Worm (Caenorhabditis elegans) whole organism, late embryonic: ENCODE measurements around the gene men-1.

Experiments used
- C08G9.2 ChIP-seq: sonication (generic microtip); optimal IDR thresholded peaks from 2 replicates; lab custom pipeline; 2016; ENCODE audit warnings: mild to moderate bottlenecking, missing genetic modification characterization, moderate library complexity, missing compliant biosample characterization
- C38D4.7 ChIP-seq: fragments of 200-800 bp; sonication (Bioruptor generic); optimal IDR thresholded peaks from 2 replicates; lab custom pipeline; 2018; ENCODE audit warnings: mild to moderate bottlenecking, missing genetic modification characterization, moderate library complexity, missing compliant biosample characterization
- K02D7.2 ChIP-seq: sonication (generic microtip); optimal IDR thresholded peaks from 2 replicates; lab custom pipeline; 2017; ENCODE audit warnings: mild to moderate bottlenecking, missing genetic modification characterization, missing compliant biosample characterization
- T23F11.4 ChIP-seq: fragments of 200-800 bp; sonication (Bioruptor generic); optimal IDR thresholded peaks from 2 replicates; lab custom pipeline; 2018; ENCODE audit warnings: mild to moderate bottlenecking, missing genetic modification characterization, missing compliant biosample characterization
- Y22D7AL.16 ChIP-seq: sonication (generic microtip); optimal IDR thresholded peaks from 2 replicates; lab custom pipeline; 2016; ENCODE audit warnings: missing genetic modification characterization, missing compliant biosample characterization
- ama-1 ChIP-seq: fragments of 150-350 bp; optimal IDR thresholded peaks from 2 replicates; lab custom pipeline; 2014
- ceh-14 ChIP-seq: sonication (generic microtip); optimal IDR thresholded peaks from 2 replicates; lab custom pipeline; 2016; ENCODE audit warnings: missing genotype, missing genetic modification characterization, missing compliant biosample characterization
- ceh-18 ChIP-seq: sonication (generic microtip); optimal IDR thresholded peaks from 2 replicates; lab custom pipeline; 2016; ENCODE audit warnings: missing genetic modification characterization, missing compliant biosample characterization
- ceh-19 ChIP-seq: fragments of 200-800 bp; sonication (Bioruptor generic); optimal IDR thresholded peaks from 2 replicates; lab custom pipeline; 2018; ENCODE audit warnings: mild to moderate bottlenecking, missing genetic modification characterization, missing compliant biosample characterization
- ceh-24 ChIP-seq: sonication (generic microtip); optimal IDR thresholded peaks from 2 replicates; lab custom pipeline; 2016; ENCODE audit warnings: mild to moderate bottlenecking, missing genetic modification characterization, missing compliant biosample characterization
- ceh-30 ChIP-seq: fragments of 150-350 bp; optimal IDR thresholded peaks from 2 replicates; lab custom pipeline; 2014; ENCODE audit warnings: missing biosample characterization, missing genetic modification characterization
- ceh-31 ChIP-seq: sonication (generic microtip); optimal IDR thresholded peaks from 2 replicates; lab custom pipeline; 2016; ENCODE audit warnings: missing genetic modification characterization, missing compliant biosample characterization
- ceh-34 ChIP-seq: sonication (generic microtip); optimal IDR thresholded peaks from 2 replicates; lab custom pipeline; 2016; ENCODE audit warnings: mild to moderate bottlenecking, missing genetic modification characterization, missing compliant biosample characterization
- ceh-45 ChIP-seq: fragments of 200-800 bp; sonication (Bioruptor generic); IDR thresholded peaks from 2 replicates; pipeline ENCODE4 v1.3.6; 2022; ENCODE audit warnings: missing genetic modification reagents, missing genetic modification characterization, missing compliant biosample characterization
- ceh-48 ChIP-seq: sonication (generic microtip); optimal IDR thresholded peaks from 2 replicates; lab custom pipeline; 2016; ENCODE audit warnings: missing genetic modification characterization, inconsistent platforms, missing compliant biosample characterization
- ceh-6 ChIP-seq: fragments of 200-800 bp; sonication (Bioruptor generic); optimal IDR thresholded peaks from 2 replicates; lab custom pipeline; 2018; ENCODE audit warnings: mild to moderate bottlenecking, missing genetic modification characterization, missing compliant biosample characterization
- ceh-9 ChIP-seq: sonication (generic microtip); optimal IDR thresholded peaks from 2 replicates; lab custom pipeline; 2016; ENCODE audit warnings: mild to moderate bottlenecking, missing genetic modification characterization, inconsistent platforms, missing compliant biosample characterization
- che-1 ChIP-seq: sonication (generic microtip); optimal IDR thresholded peaks from 2 replicates; lab custom pipeline; 2016; ENCODE audit warnings: mild to moderate bottlenecking, missing genetic modification characterization, missing compliant biosample characterization
- elt-2 ChIP-seq: sonication (generic microtip); optimal IDR thresholded peaks from 2 replicates; lab custom pipeline; 2016; ENCODE audit warnings: missing genetic modification reagents, missing genetic modification characterization, missing compliant biosample characterization
- ets-4 ChIP-seq: sonication (generic microtip); optimal IDR thresholded peaks from 2 replicates; lab custom pipeline; 2016; ENCODE audit warnings: missing genetic modification characterization, missing compliant biosample characterization
- fkh-10 ChIP-seq: fragments of 150-350 bp; optimal IDR thresholded peaks from 2 replicates; lab custom pipeline; 2014; ENCODE audit warnings: missing biosample characterization, missing genetic modification reagents, missing genetic modification characterization
- fkh-6 ChIP-seq: sonication (generic microtip); optimal IDR thresholded peaks from 2 replicates; lab custom pipeline; 2016; ENCODE audit warnings: missing genetic modification characterization, missing compliant biosample characterization
- gmeb-2 ChIP-seq: sonication (generic microtip); optimal IDR thresholded peaks from 2 replicates; lab custom pipeline; 2016; ENCODE audit warnings: missing genetic modification characterization, inconsistent platforms, missing compliant biosample characterization
- hlh-13 ChIP-seq: fragments of 200-800 bp; sonication (Bioruptor generic); optimal IDR thresholded peaks from 2 replicates; lab custom pipeline; 2018; ENCODE audit warnings: mild to moderate bottlenecking, missing genetic modification characterization, missing compliant biosample characterization
- hlh-15 ChIP-seq: sonication (generic microtip); optimal IDR thresholded peaks from 2 replicates; lab custom pipeline; 2016; ENCODE audit warnings: missing genetic modification characterization, missing compliant biosample characterization
- hlh-6 ChIP-seq: sonication (generic microtip); optimal IDR thresholded peaks from 2 replicates; lab custom pipeline; 2016; ENCODE audit warnings: missing genotype, missing genetic modification characterization, missing compliant biosample characterization
- hlh-8 ChIP-seq: sonication (generic microtip); optimal IDR thresholded peaks from 2 replicates; lab custom pipeline; 2016; ENCODE audit warnings: missing genotype, missing genetic modification characterization, missing compliant biosample characterization
- lim-6 ChIP-seq: sonication (generic microtip); optimal IDR thresholded peaks from 2 replicates; lab custom pipeline; 2016; ENCODE audit warnings: missing genetic modification characterization, missing compliant biosample characterization
- lin-11 ChIP-seq: fragments of 200-800 bp; sonication (Bioruptor generic); optimal IDR thresholded peaks from 2 replicates; lab custom pipeline; 2018; ENCODE audit warnings: mild to moderate bottlenecking, missing genetic modification characterization, missing compliant biosample characterization
- madf-2 ChIP-seq: sonication (generic microtip); optimal IDR thresholded peaks from 2 replicates; lab custom pipeline; 2017; ENCODE audit warnings: missing genetic modification characterization, missing compliant biosample characterization
- mec-3 ChIP-seq: sonication (generic microtip); optimal IDR thresholded peaks from 2 replicates; lab custom pipeline; 2016; ENCODE audit warnings: borderline replicate concordance, missing genetic modification characterization, missing compliant biosample characterization
- nfya-1 ChIP-seq: sonication (generic microtip); optimal IDR thresholded peaks from 2 replicates; lab custom pipeline; 2017; ENCODE audit warnings: missing genetic modification characterization, mild to moderate bottlenecking, missing compliant biosample characterization, antibody characterized with exemption, moderate library complexity
- nhr-11 ChIP-seq: fragments of 150-350 bp; optimal IDR thresholded peaks from 2 replicates; lab custom pipeline; 2014; ENCODE audit warnings: missing biosample characterization, missing genetic modification characterization
- npax-4 ChIP-seq: sonication (generic microtip); optimal IDR thresholded peaks from 2 replicates; lab custom pipeline; 2016; ENCODE audit warnings: missing genetic modification characterization, missing compliant biosample characterization
- odd-2 ChIP-seq: sonication (generic microtip); optimal IDR thresholded peaks from 2 replicates; lab custom pipeline; 2017; ENCODE audit warnings: antibody characterized with exemption, mild to moderate bottlenecking, missing genetic modification characterization, missing compliant biosample characterization
- pag-3 ChIP-seq: sonication (generic microtip); optimal IDR thresholded peaks from 2 replicates; lab custom pipeline; 2016; ENCODE audit warnings: missing compliant biosample characterization, missing genetic modification characterization, borderline replicate concordance
- pat-9 ChIP-seq: fragments of 200-800 bp; sonication (Bioruptor generic); optimal IDR thresholded peaks from 2 replicates; lab custom pipeline; 2018; ENCODE audit warnings: mild to moderate bottlenecking, missing genetic modification characterization, moderate library complexity, missing compliant biosample characterization
- pha-2 ChIP-seq: sonication (generic microtip); optimal IDR thresholded peaks from 2 replicates; lab custom pipeline; 2017; ENCODE audit warnings: mild to moderate bottlenecking, missing genetic modification characterization, missing compliant biosample characterization
- pqm-1 ChIP-seq: sonication (generic microtip); optimal IDR thresholded peaks from 2 replicates; lab custom pipeline; 2016; ENCODE audit warnings: missing genetic modification characterization, missing compliant biosample characterization
- ref-2 ChIP-seq: sonication (generic microtip); optimal IDR thresholded peaks from 2 replicates; lab custom pipeline; 2016; ENCODE audit warnings: missing genetic modification characterization, missing compliant biosample characterization
- rnt-1 ChIP-seq: sonication (generic microtip); optimal IDR thresholded peaks from 2 replicates; lab custom pipeline; 2016; ENCODE audit warnings: missing genetic modification characterization, missing compliant biosample characterization
- sdc-2 ChIP-seq: sonication (generic microtip); optimal IDR thresholded peaks from 2 replicates; lab custom pipeline; 2016; ENCODE audit warnings: missing genotype, missing genetic modification characterization, missing compliant biosample characterization
- sox-4 ChIP-seq: sonication (generic microtip); optimal IDR thresholded peaks from 2 replicates; lab custom pipeline; 2017; ENCODE audit warnings: mild to moderate bottlenecking, missing genetic modification characterization, inconsistent platforms, missing compliant biosample characterization
- tbx-2 ChIP-seq: sonication (generic microtip); optimal IDR thresholded peaks from 2 replicates; lab custom pipeline; 2016; ENCODE audit warnings: missing genetic modification characterization, missing compliant biosample characterization
- tbx-7 ChIP-seq: sonication (generic microtip); optimal IDR thresholded peaks from 2 replicates; lab custom pipeline; 2016; ENCODE audit warnings: missing genotype, missing genetic modification characterization, missing compliant biosample characterization
- unc-42 ChIP-seq: sonication (generic microtip); optimal IDR thresholded peaks from 2 replicates; lab custom pipeline; 2016; ENCODE audit warnings: missing genotype, missing genetic modification characterization, missing compliant biosample characterization
- unc-55 ChIP-seq: sonication (generic microtip); optimal IDR thresholded peaks from 2 replicates; lab custom pipeline; 2017; ENCODE audit warnings: missing biosample characterization, missing genetic modification reagents, missing genetic modification characterization
- unc-86 ChIP-seq: sonication (generic microtip); optimal IDR thresholded peaks from 2 replicates; lab custom pipeline; 2016; ENCODE audit warnings: missing genetic modification characterization, missing compliant biosample characterization
- zip-5 ChIP-seq: sonication (generic microtip); optimal IDR thresholded peaks from 2 replicates; lab custom pipeline; 2016; ENCODE audit warnings: missing genetic modification characterization, missing compliant biosample characterization

The men-1 gene

DNA sequence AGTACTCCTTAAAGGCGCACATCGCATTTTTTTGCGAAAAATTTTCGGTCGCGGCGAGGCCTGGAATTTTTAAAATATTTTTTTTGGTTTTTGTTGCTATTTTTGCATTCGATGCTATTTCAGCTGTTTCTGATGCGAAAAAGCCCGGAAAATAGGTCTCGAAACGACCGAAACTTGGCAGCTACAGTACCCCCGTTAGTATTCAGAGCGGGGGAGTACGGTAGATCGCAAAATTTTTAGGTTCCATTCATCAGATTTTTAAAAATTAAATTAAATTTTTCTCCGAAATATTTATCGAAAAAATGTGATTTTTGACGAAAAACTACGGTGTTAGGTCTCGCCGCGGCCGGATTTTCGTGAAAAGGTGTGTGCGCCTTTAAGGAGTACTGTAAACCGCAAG lies 21.9 kb upstream of the men-1 start:
- TF ChIP-seq ceh-6 (GFP tag; lab: Kevin White, UChicago): no peak
- no peak for TF ChIP-seq nfya-1 (tag; lab: Kevin White, UChicago)
- no peak for TF ChIP-seq ama-1 (lab: Kevin White, UChicago)
- no peak for TF ChIP-seq odd-2 (tag; lab: Kevin White, UChicago)
- no peak for TF ChIP-seq pha-2 (tag; lab: Kevin White, UChicago)

DNA sequence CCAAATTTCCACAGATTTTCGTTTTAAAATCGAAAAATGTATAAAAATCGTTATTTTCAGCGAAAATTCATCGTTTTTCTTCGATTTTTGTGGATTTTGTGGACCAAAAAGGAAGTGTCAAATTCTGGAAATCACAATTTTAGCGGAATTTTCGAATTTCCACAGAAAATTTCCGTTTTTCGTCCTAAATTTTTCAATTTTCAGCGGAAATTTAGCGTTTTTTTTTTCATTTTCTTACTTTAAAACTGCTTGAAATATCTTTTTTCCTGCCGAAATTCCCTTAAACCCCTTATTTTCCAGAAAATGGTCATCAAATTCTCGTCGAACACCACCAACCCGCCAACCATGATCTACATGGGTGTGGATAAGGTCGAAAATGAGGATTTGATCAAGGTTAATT lies 18.1 kb upstream of the men-1 start, which contains the start of gene Y54G11A.2:
Gene Y54G11A.2 (plus strand): TSS at position 301 of the 400 bp plus-strand sequence.
- TF ChIP-seq lim-6 (no peak), unc-42 (tag; lab: Kevin White, UChicago) (no peak), ceh-48 (tag; lab: Kevin White, UChicago) (no peak), elt-2 (tag; lab: Kevin White, UChicago) (no peak)

DNA sequence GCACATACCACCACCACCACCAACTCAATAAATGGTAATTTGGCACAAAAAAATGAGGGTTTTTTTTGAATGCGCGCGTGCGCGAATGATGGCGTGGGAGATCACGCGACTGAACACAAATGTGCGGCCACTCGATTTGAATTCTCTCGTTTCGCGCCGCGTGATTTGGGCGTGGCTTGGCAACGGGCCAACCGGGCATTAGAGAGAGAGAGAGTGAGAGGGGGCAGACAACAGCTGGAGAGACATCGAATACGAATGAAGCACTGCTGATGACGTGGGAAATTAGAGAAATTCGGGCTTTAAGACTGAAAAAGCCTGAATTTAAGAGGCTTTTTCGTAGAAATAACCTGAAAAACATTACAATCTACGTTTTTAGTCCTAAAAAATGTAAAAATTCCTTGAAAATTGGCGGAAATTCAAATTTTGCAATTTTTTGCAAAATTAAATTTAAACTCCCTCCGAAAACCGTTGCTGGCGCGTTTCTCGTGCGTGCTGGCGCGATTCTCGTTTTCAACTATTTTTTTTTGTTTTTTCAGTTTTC lies 17.6 kb upstream of the men-1 start:
- peak; percentile 74 for TF ChIP-seq unc-55 (GFP tag; lab: Kevin White, UChicago)
- peak; percentile 10 for TF ChIP-seq tbx-7
- peak; percentile 72 for TF ChIP-seq ets-4 (tag; lab: Kevin White, UChicago)
- no peak for TF ChIP-seq ceh-30 (tag; lab: Kevin White, UChicago)
- TF ChIP-seq gmeb-2: no peak
- TF ChIP-seq madf-2: peak; percentile 99
- TF ChIP-seq hlh-15 (tag; lab: Kevin White, UChicago): peak; percentile 18
- TF ChIP-seq zip-5: no peak
- peak; percentile 67 for TF ChIP-seq pat-9 (tag; lab: Kevin White, UChicago)
- TF ChIP-seq ref-2 (tag; lab: Kevin White, UChicago): peak; percentile 88
- TF ChIP-seq npax-4 (tag; lab: Kevin White, UChicago): no peak
- peak; percentile 54 for TF ChIP-seq ceh-9 (tag; lab: Kevin White, UChicago)
- TF ChIP-seq K02D7.2 (tag; lab: Kevin White, UChicago): peak; percentile 38
- peak; percentile 37 for TF ChIP-seq hlh-6
- TF ChIP-seq unc-42 (tag; lab: Kevin White, UChicago): peak; percentile 85
- TF ChIP-seq C08G9.2: peak; percentile 61
- TF ChIP-seq ceh-24 (tag; lab: Kevin White, UChicago): no peak
- no peak for TF ChIP-seq mec-3
- TF ChIP-seq odd-2 (tag; lab: Kevin White, UChicago): no peak
- no peak for TF ChIP-seq nhr-11 (tag; lab: Kevin White, UChicago)
- peak; percentile 0 for TF ChIP-seq lin-11 (tag; lab: Kevin White, UChicago)
- peak; percentile 94 for TF ChIP-seq nfya-1 (tag; lab: Kevin White, UChicago)
- TF ChIP-seq Y22D7AL.16 (tag; lab: Kevin White, UChicago): peak; percentile 36
- peak; percentile 16 for TF ChIP-seq che-1 (tag; lab: Kevin White, UChicago)
- TF ChIP-seq fkh-6: peak; percentile 70
- peak; percentile 93 for TF ChIP-seq ceh-18 (tag; lab: Kevin White, UChicago)
- no peak for TF ChIP-seq hlh-13 (GFP tag; lab: Kevin White, UChicago)
- peak; percentile 74 for TF ChIP-seq ceh-19 (GFP tag; lab: Kevin White, UChicago)
- no peak for TF ChIP-seq lim-6
- peak; percentile 60 for TF ChIP-seq sdc-2 (tag; lab: Kevin White, UChicago)
- TF ChIP-seq pag-3 (tag; lab: Kevin White, UChicago): no peak
- peak; percentile 9 for TF ChIP-seq C38D4.7
- no peak for TF ChIP-seq unc-86 (tag; lab: Kevin White, UChicago)
- TF ChIP-seq ceh-14 (tag; lab: Kevin White, UChicago): peak; percentile 79
- TF ChIP-seq rnt-1 (tag; lab: Kevin White, UChicago): peak; percentile 85
- peak; percentile 52 for TF ChIP-seq hlh-8 (tag; lab: Kevin White, UChicago)
- no peak for TF ChIP-seq pqm-1
- TF ChIP-seq sox-4 (tag; lab: Kevin White, UChicago): peak; percentile 11
- TF ChIP-seq ceh-34 (tag; lab: Kevin White, UChicago): peak; percentile 88
- no peak for TF ChIP-seq ceh-45 (GFP tag; lab: Robert Waterston, UW)
- peak; percentile 26 for TF ChIP-seq T23F11.4
- TF ChIP-seq fkh-10 (GFP tag; lab: Kevin White, UChicago): no peak
- TF ChIP-seq ceh-31 (tag; lab: Kevin White, UChicago): peak; percentile 90
- TF ChIP-seq tbx-2: peak; percentile 89
